Fruit fly (Drosophila melanogaster) whole organism, embryonic: ENCODE data around the gene Cog2.

Experiments used
- Bteb2 ChIP-seq: fragments of 200-800 bp; sonication (Bioruptor generic); optimal IDR thresholded peaks from 2 replicates; lab custom pipeline; 2016; ENCODE audit warnings: missing biosample characterization, missing genetic modification characterization
- CG10267 ChIP-seq: fragments of 200-800 bp; sonication (Bioruptor generic); optimal IDR thresholded peaks from 2 replicates; lab custom pipeline; 2018; ENCODE audit warnings: missing biosample characterization, mild to moderate bottlenecking, missing genetic modification characterization, moderate library complexity
- CG10979 ChIP-seq: fragments of 200-800 bp; sonication (Bioruptor generic); optimal IDR thresholded peaks from 2 replicates; lab custom pipeline; 2018; ENCODE audit warnings: missing biosample characterization, mild to moderate bottlenecking, missing genetic modification characterization, moderate library complexity
- CG11247 ChIP-seq: fragments of 200-800 bp; sonication (Bioruptor generic); IDR thresholded peaks from 2 replicates; pipeline ENCODE4 v1.3.6; 2022; ENCODE audit warnings: missing biosample characterization, missing genetic modification characterization
- CG11696 ChIP-seq: fragments of 200-800 bp; sonication (Bioruptor generic); IDR thresholded peaks from 2 replicates; pipeline ENCODE4 v1.3.6; 2022; ENCODE audit warnings: missing biosample characterization, missing genetic modification characterization
- CG12155 ChIP-seq: fragments of 200-800 bp; sonication (Bioruptor generic); optimal IDR thresholded peaks from 3 replicates; lab custom pipeline; 2016; ENCODE audit warnings: missing biosample characterization, missing genetic modification characterization
- CG12236 ChIP-seq: fragments of 200-800 bp; sonication (Bioruptor generic); optimal IDR thresholded peaks from 2 replicates; lab custom pipeline; 2016; ENCODE audit warnings: missing biosample characterization, missing genetic modification characterization
- CG1233 ChIP-seq: fragments of 200-800 bp; sonication (Bioruptor generic); optimal IDR thresholded peaks from 4 replicates; lab custom pipeline; 2018; ENCODE audit warnings: missing biosample characterization, mild to moderate bottlenecking, missing genetic modification characterization
- CG13424 ChIP-seq: fragments of 200-800 bp; sonication (Bioruptor generic); optimal IDR thresholded peaks from 2 replicates; lab custom pipeline; 2019; ENCODE audit warnings: missing biosample characterization, mild to moderate bottlenecking, missing genetic modification characterization, moderate library complexity
- CG14441 ChIP-seq: fragments of 200-800 bp; sonication (Bioruptor generic); IDR thresholded peaks from 2 replicates; pipeline ENCODE4 v1.3.6; 2022; ENCODE audit warnings: missing biosample characterization, missing genetic modification characterization
- CG1529 ChIP-seq: fragments of 200-800 bp; sonication (Bioruptor generic); optimal IDR thresholded peaks from 3 replicates; lab custom pipeline; 2018; ENCODE audit warnings: missing biosample characterization, missing genetic modification characterization
- CG1602 ChIP-seq: fragments of 200-800 bp; sonication (Bioruptor generic); optimal IDR thresholded peaks from 3 replicates; lab custom pipeline; 2016; ENCODE audit warnings: missing biosample characterization, missing genetic modification characterization
- CG1647 ChIP-seq: fragments of 200-800 bp; sonication (Bioruptor generic); optimal IDR thresholded peaks from 3 replicates; lab custom pipeline; 2016; ENCODE audit warnings: missing biosample characterization, missing genetic modification characterization
- CG17385 ChIP-seq: fragments of 200-800 bp; sonication (Bioruptor generic); optimal IDR thresholded peaks from 3 replicates; lab custom pipeline; 2018; ENCODE audit warnings: missing biosample characterization, mild to moderate bottlenecking, missing genetic modification characterization
- CG17802 ChIP-seq: fragments of 200-800 bp; sonication (Bioruptor generic); optimal IDR thresholded peaks from 2 replicates; lab custom pipeline; 2018; ENCODE audit warnings: missing biosample characterization, mild to moderate bottlenecking, missing genetic modification characterization, moderate library complexity
- CG17829 ChIP-seq: fragments of 200-800 bp; optimal IDR thresholded peaks from 2 replicates; lab custom pipeline; 2019; ENCODE audit warnings: missing biosample characterization, mild to moderate bottlenecking, missing genetic modification characterization, moderate library complexity
- CG18599 ChIP-seq: fragments of 200-800 bp; sonication (Bioruptor generic); optimal IDR thresholded peaks from 3 replicates; lab custom pipeline; 2017; ENCODE audit warnings: missing biosample characterization, missing genetic modification characterization, mild to moderate bottlenecking, moderate library complexity, missing genetic modification reagents
- CG2116 ChIP-seq: fragments of 200-800 bp; sonication (Bioruptor generic); optimal IDR thresholded peaks from 3 replicates; lab custom pipeline; 2018; ENCODE audit warnings: missing biosample characterization, mild to moderate bottlenecking, missing genetic modification characterization
- CG2199 ChIP-seq: fragments of 200-800 bp; sonication (Bioruptor generic); IDR thresholded peaks from 3 replicates; pipeline ENCODE4 v1.3.6; 2022; ENCODE audit warnings: missing biosample characterization, missing genetic modification characterization
- CG31388 ChIP-seq: fragments of 200-800 bp; sonication (Bioruptor generic); optimal IDR thresholded peaks from 2 replicates; lab custom pipeline; 2016; ENCODE audit warnings: missing biosample characterization, missing genetic modification characterization
- CG3838 ChIP-seq: fragments of 200-800 bp; sonication (Bioruptor generic); optimal IDR thresholded peaks from 3 replicates; lab custom pipeline; 2016; ENCODE audit warnings: missing biosample characterization, missing genetic modification characterization
- CG4424 ChIP-seq: fragments of 200-800 bp; sonication (Bioruptor generic); optimal IDR thresholded peaks from 3 replicates; lab custom pipeline; 2016; ENCODE audit warnings: missing biosample characterization, missing genetic modification characterization
- CG7556 ChIP-seq: fragments of 200-800 bp; sonication (Bioruptor generic); optimal IDR thresholded peaks from 2 replicates; lab custom pipeline; 2017; ENCODE audit warnings: missing biosample characterization, mild to moderate bottlenecking, missing genetic modification characterization
- CG8388 ChIP-seq: fragments of 200-800 bp; sonication (Bioruptor generic); optimal IDR thresholded peaks from 2 replicates; lab custom pipeline; 2019; ENCODE audit warnings: missing biosample characterization, mild to moderate bottlenecking, missing genetic modification characterization, moderate library complexity
- CG8944 ChIP-seq: fragments of 200-800 bp; sonication (Bioruptor generic); optimal IDR thresholded peaks from 3 replicates; lab custom pipeline; 2016; ENCODE audit warnings: missing biosample characterization, missing genetic modification characterization
- CG9215 ChIP-seq: fragments of 200-800 bp; sonication (Bioruptor generic); IDR thresholded peaks from 2 replicates; pipeline ENCODE4 v1.3.6; 2022; ENCODE audit warnings: missing biosample characterization, missing genetic modification characterization
- Deaf1 ChIP-seq: fragments of 200-800 bp; optimal IDR thresholded peaks from 3 replicates; lab custom pipeline; 2019; ENCODE audit warnings: missing biosample characterization, mild to moderate bottlenecking, missing genetic modification characterization, moderate library complexity
- Drgx ChIP-seq: fragments of 200-800 bp; sonication (Bioruptor generic); IDR thresholded peaks from 2 replicates; pipeline ENCODE4 v1.3.6; 2022; ENCODE audit warnings: missing biosample characterization, missing genetic modification characterization
- Fer1 ChIP-seq: fragments of 200-800 bp; sonication (Bioruptor generic); optimal IDR thresholded peaks from 2 replicates; lab custom pipeline; 2017; ENCODE audit warnings: missing biosample characterization, mild to moderate bottlenecking, missing genetic modification characterization
- Gug ChIP-seq: fragments of 200-800 bp; sonication (Bioruptor generic); IDR thresholded peaks from 4 replicates; pipeline ENCODE4 v1.3.6; 2022; ENCODE audit warnings: missing biosample characterization, missing genetic modification characterization
- HLH4C ChIP-seq: fragments of 200-800 bp; sonication (Bioruptor generic); IDR thresholded peaks from 3 replicates; pipeline ENCODE4 v1.3.6; 2022; ENCODE audit warnings: missing biosample characterization, missing genetic modification characterization; ENCODE audit not compliant: partially characterized antibody
- Hand ChIP-seq: fragments of 200-800 bp; sonication (Bioruptor generic); optimal IDR thresholded peaks from 2 replicates; lab custom pipeline; 2017; ENCODE audit warnings: mild to moderate bottlenecking, missing biosample characterization, missing genetic modification reagents, missing genetic modification characterization
- Ptx1 ChIP-seq: fragments of 200-800 bp; sonication (Bioruptor generic); IDR thresholded peaks from 2 replicates; pipeline ENCODE4 v1.3.6; 2022; ENCODE audit warnings: missing biosample characterization, missing genetic modification characterization
- caup ChIP-seq: fragments of 200-800 bp; sonication (Bioruptor generic); optimal IDR thresholded peaks from 3 replicates; lab custom pipeline; 2017; ENCODE audit warnings: missing biosample characterization, mild to moderate bottlenecking, missing genetic modification characterization, moderate library complexity; ENCODE audit not compliant: severe bottlenecking
- cg ChIP-seq: fragments of 200-800 bp; sonication (Bioruptor generic); optimal IDR thresholded peaks from 3 replicates; lab custom pipeline; 2019; ENCODE audit warnings: missing biosample characterization, mild to moderate bottlenecking, missing genetic modification characterization, moderate library complexity
- cwo ChIP-seq: fragments of 200-800 bp; sonication (Bioruptor generic); optimal IDR thresholded peaks from 3 replicates; lab custom pipeline; 2017; ENCODE audit warnings: missing biosample characterization, missing genetic modification characterization, mild to moderate bottlenecking, moderate library complexity, missing genetic modification reagents
- fru ChIP-seq: fragments of >200 bp; optimal IDR thresholded peaks from 2 replicates; lab custom pipeline; 2017
- gce ChIP-seq: fragments of 200-800 bp; sonication (Bioruptor generic); IDR thresholded peaks from 3 replicates; pipeline ENCODE4 v1.3.6; 2022; ENCODE audit warnings: missing biosample characterization, missing genetic modification characterization
- gcm2 ChIP-seq: fragments of 200-800 bp; sonication (Bioruptor generic); optimal IDR thresholded peaks from 2 replicates; lab custom pipeline; 2016; ENCODE audit warnings: missing biosample characterization, missing genetic modification characterization
- h ChIP-seq: fragments of >200 bp; optimal IDR thresholded peaks from 2 replicates; lab custom pipeline; 2017
- ind ChIP-seq: fragments of 200-800 bp; sonication (Bioruptor generic); optimal IDR thresholded peaks from 3 replicates; lab custom pipeline; 2016; ENCODE audit warnings: missing biosample characterization, missing genetic modification characterization
- ken ChIP-seq: fragments of 200-800 bp; sonication (Bioruptor generic); IDR thresholded peaks from 3 replicates; pipeline ENCODE4 v1.3.6; 2022; ENCODE audit warnings: missing biosample characterization, missing genetic modification characterization
- lbe ChIP-seq: fragments of 200-800 bp; sonication (Bioruptor generic); optimal IDR thresholded peaks from 2 replicates; lab custom pipeline; 2016; ENCODE audit warnings: missing biosample characterization, mild to moderate bottlenecking, missing genetic modification characterization
- lola ChIP-seq, 3 experiments: fragments of >200 bp in 2 of 3; fragments of 200-800 bp in 1 of 3; sonication (Bioruptor generic) in 1 of 3; optimal IDR thresholded peaks; 2 replicates each; lab custom pipeline; 2017 to 2019; ENCODE audit warnings: missing biosample characterization in 3 of 3, missing genetic modification characterization in 3 of 3, mild to moderate bottlenecking in 1 of 3, moderate library complexity in 1 of 3
- mam ChIP-seq: fragments of 200-800 bp; sonication (Bioruptor generic); optimal IDR thresholded peaks from 3 replicates; lab custom pipeline; 2016; ENCODE audit warnings: missing biosample characterization, missing genetic modification characterization
- nerfin-1 ChIP-seq: fragments of 200-800 bp; sonication (Bioruptor generic); optimal IDR thresholded peaks from 3 replicates; lab custom pipeline; 2019; ENCODE audit warnings: missing biosample characterization, mild to moderate bottlenecking, missing genetic modification characterization, moderate library complexity
- phol ChIP-seq: fragments of 200-800 bp; sonication (Bioruptor generic); optimal IDR thresholded peaks from 3 replicates; lab custom pipeline; 2018; ENCODE audit warnings: missing biosample characterization, mild to moderate bottlenecking, missing genetic modification characterization, moderate library complexity
- slbo ChIP-seq: fragments of 200-800 bp; sonication (Bioruptor generic); IDR thresholded peaks from 2 replicates; pipeline ENCODE4 v1.3.6; 2022; ENCODE audit warnings: missing biosample characterization, missing genetic modification characterization
- tgo ChIP-seq: fragments of 200-800 bp; sonication (Bioruptor generic); IDR thresholded peaks from 3 replicates; pipeline ENCODE4 v1.3.6; 2022; ENCODE audit warnings: missing biosample characterization, missing genetic modification characterization
- tin ChIP-seq: fragments of 200-800 bp; sonication (Bioruptor generic); optimal IDR thresholded peaks from 3 replicates; lab custom pipeline; 2016; ENCODE audit warnings: missing biosample characterization, missing genetic modification characterization
- z ChIP-seq: fragments of 200-800 bp; sonication (Bioruptor generic); IDR thresholded peaks from 3 replicates; pipeline ENCODE4 v1.3.6; 2022; ENCODE audit warnings: missing biosample characterization, missing genetic modification characterization

The Cog2 gene

dm6 chr3R:15347822-15348221, 13.6 kb downstream of the Cog2 start, which contains the start of the genes CG42726 and CG42727 (continued):
- TF ChIP-seq CG13424 = peak; percentile 42
- TF ChIP-seq CG12236 (GFP tag; lab: Kevin White, UChicago) = no peak
- peak; percentile 20 for TF ChIP-seq lbe (GFP tag; lab: Kevin White, UChicago)
- 0 out of 3 replicates have a peak, but pooled peaks have one; percentile 27 for TF ChIP-seq gce (GFP tag; lab: Robert Waterston, UW)
- peak; percentile 8 for TF ChIP-seq CG1233
- peak; percentile 43; the same call in 1 of the 3 replicates for TF ChIP-seq ken (GFP tag; lab: Robert Waterston, UW)
- TF ChIP-seq Bteb2 = peak; percentile 27
- TF ChIP-seq CG11696 (GFP tag; lab: Robert Waterston, UW) = peak; percentile 41; the same call in 1 of the 2 replicates
- TF ChIP-seq tgo (GFP tag; lab: Robert Waterston, UW) = peak; percentile 14; the same call in 1 of the 3 replicates
- TF ChIP-seq mam (GFP tag; lab: Kevin White, UChicago) = peak; percentile 33
- TF ChIP-seq CG2199 (GFP tag; lab: Robert Waterston, UW) = no peak
- peak; percentile 47 for TF ChIP-seq phol
- TF ChIP-seq Fer1 (GFP tag; lab: Kevin White, UChicago) = peak; percentile 50
- peak; percentile 31; the same call in 1 of the 2 replicates for TF ChIP-seq Ptx1
- TF ChIP-seq CG9215 (GFP tag; lab: Robert Waterston, UW) = no peak
- no peak for TF ChIP-seq CG11247 (GFP tag; lab: Robert Waterston, UW)
- TF ChIP-seq CG17802 (tag; lab: Kevin White, UChicago) = no peak
- TF ChIP-seq fru (lab: Kevin White, UChicago) = no peak
- peak; percentile 26 for TF ChIP-seq CG4424
- peak; percentile 13 for TF ChIP-seq CG2116
- peak; percentile 30 for TF ChIP-seq CG10979 (tag; lab: Kevin White, UChicago)
- no peak for TF ChIP-seq cwo (GFP tag; lab: Kevin White, UChicago)
- peak; percentile 2 for TF ChIP-seq CG8388 (GFP tag; lab: Kevin White, UChicago)
- TF ChIP-seq CG1529 = no peak
- TF ChIP-seq Deaf1 = no peak
- peak; percentile 20 for TF ChIP-seq CG12155 (GFP tag; lab: Kevin White, UChicago)
- no peak for TF ChIP-seq cg (GFP tag; lab: Kevin White, UChicago)
- no peak for TF ChIP-seq CG10267 (tag; lab: Kevin White, UChicago)
- peak; percentile 30 for TF ChIP-seq caup
- 0 out of 2 replicates have a peak, but pooled peaks have one; percentile 26 for TF ChIP-seq CG14441 (GFP tag; lab: Robert Waterston, UW)
- TF ChIP-seq gcm2 = no peak
- TF ChIP-seq z = no peak
- no peak for TF ChIP-seq Gug (GFP tag; lab: Robert Waterston, UW)
- no peak for TF ChIP-seq CG1602 (GFP tag; lab: Kevin White, UChicago)
- peak; percentile 54 for TF ChIP-seq nerfin-1 (tag; lab: Kevin White, UChicago)
- TF ChIP-seq ind = peak; percentile 39
- peak; percentile 1 for TF ChIP-seq CG1647 (GFP tag; lab: Kevin White, UChicago)
- TF ChIP-seq h (lab: Kevin White, UChicago) = no peak
- no peak for TF ChIP-seq CG31388 (GFP tag; lab: Kevin White, UChicago)
- no peak for TF ChIP-seq HLH4C (GFP tag; lab: Robert Waterston, UW)
- peak; percentile 42 for TF ChIP-seq CG17829 (tag; lab: Kevin White, UChicago)
- peak; percentile 51 for TF ChIP-seq tin (GFP tag; lab: Kevin White, UChicago)
- peak; percentile 5 for TF ChIP-seq CG18599 (GFP tag; lab: Kevin White, UChicago)
- TF ChIP-seq CG7556 (GFP tag; lab: Kevin White, UChicago) = peak; percentile 2
- TF ChIP-seq CG3838 (GFP tag; lab: Kevin White, UChicago) = peak; percentile 2
- TF ChIP-seq CG17385 (GFP tag; lab: Kevin White, UChicago) = peak; percentile 96
- no peak for TF ChIP-seq CG8944 (GFP tag; lab: Kevin White, UChicago)
- no peak for TF ChIP-seq Hand (GFP tag; lab: Kevin White, UChicago)
- TF ChIP-seq slbo (GFP tag; lab: Robert Waterston, UW) = peak; percentile 58; the same call in 1 of the 2 replicates
- peak; percentile 62; the same call in 1 of the 2 replicates for TF ChIP-seq Drgx
- peak in 1 of 3 experiments; percentile 17 for TF ChIP-seq lola (GFP tag; optimal IDR thresholded peaks at IDR 0.05; lab: Kevin White, UChicago)
